Fruit fly (Drosophila melanogaster) Kc167 (cell line): Measurements from ENCODE around the gene CG9399.

Source experiments
- Sin3A ChIP-seq: fragments of >200 bp; optimal IDR thresholded peaks from 2 replicates; lab custom pipeline; 2018; ENCODE audit warnings: missing external identifiers
- insv ChIP-seq: fragments of >200 bp; optimal IDR thresholded peaks from 3 replicates; lab custom pipeline; 2018; ENCODE audit warnings: missing external identifiers
- psq ChIP-seq: fragments of >200 bp; optimal IDR thresholded peaks from 2 replicates; lab custom pipeline; 2017; ENCODE audit warnings: missing external identifiers
- ttk ChIP-seq: sonication (Bioruptor generic); optimal IDR thresholded peaks from 2 replicates; lab custom pipeline; 2017; ENCODE audit warnings: missing external identifiers

- TF ChIP-seq insv (lab: Kevin White, UChicago) (no peak), ttk (lab: Kevin White, UChicago) (no peak), Sin3A (lab: Kevin White, UChicago) (no peak), psq (lab: Kevin White, UChicago) (no peak)
These were observed 38.2 kb upstream of the CG9399 start for dm6 chr3R:9612217-9612616.
